Worm (Caenorhabditis elegans): ENCODE results near the gene tdo-2.

tdo-2 gene

DNA sequence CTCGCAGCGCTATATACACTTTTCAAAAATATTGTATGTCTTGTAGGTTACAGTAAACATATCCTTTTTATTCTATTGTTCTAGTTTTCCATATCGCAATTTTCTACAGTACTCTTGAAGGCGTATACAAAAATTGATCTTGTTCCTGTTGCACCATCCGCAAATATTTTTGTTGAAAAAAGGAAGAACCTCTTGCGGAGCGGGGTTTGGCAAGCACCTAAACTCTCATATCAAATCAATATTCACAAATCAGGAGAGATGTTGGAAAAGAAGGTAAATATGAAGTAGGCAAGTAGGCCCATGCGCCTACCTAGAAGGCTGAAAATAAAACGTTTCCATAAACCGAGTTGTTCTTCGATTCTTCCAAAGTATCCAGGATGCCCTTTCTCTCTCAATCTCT, 35.7 kb downstream of the tdo-2 start, which contains the start of gene C28H8.5:
Gene C28H8.5 (plus strand): TSS at position 301 of the 400 bp plus-strand sequence.
- no peak for TF ChIP-seq unc-62 (GFP tag; optimal IDR thresholded peaks at IDR 0.05)

DNA sequence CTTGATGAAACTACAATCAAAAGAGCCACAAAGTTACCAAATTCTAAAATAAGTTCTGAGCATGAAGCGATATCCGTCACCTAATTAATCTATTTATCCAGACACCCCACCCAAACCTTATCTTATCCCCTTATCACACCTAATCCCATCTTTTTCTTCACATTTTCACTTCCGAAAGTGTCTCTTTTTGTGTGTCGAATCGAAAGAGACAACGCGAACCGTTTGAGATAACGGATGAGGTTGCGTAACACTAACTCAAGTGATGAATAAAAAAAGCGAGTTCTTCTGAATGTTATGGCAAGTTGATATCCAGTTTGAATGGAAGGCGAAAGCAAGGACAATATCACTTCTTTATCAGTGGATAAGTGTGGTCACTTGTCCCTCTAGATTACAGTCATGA, 36.2 kb downstream of the tdo-2 start:
- no peak for TF ChIP-seq unc-62 (GFP tag; optimal IDR thresholded peaks at IDR 0.05)

DNA sequence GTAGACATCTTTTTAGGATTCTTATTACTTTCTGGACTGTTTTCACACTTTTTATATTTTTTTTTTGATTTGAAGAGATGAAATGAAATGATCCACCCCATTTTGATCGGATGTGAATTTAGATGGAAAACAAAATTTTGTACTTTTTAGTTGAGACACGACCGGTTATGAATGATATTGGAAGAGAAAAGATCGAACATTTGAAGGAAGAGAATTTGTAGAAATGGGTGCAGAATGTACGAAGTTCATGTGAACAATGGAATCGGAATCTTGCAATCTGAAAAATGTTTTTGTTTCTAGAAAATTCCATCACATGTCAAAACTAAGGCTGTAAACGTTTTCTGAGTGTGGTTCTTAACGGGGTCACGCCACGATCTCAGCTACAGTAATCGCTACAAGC, 36.9 kb downstream of the tdo-2 start, which contains the start of gene F01F1.14:
Gene F01F1.14 (minus strand): TSS at position 101 of the 400 bp plus-strand sequence.
- TF ChIP-seq unc-62 (GFP tag; optimal IDR thresholded peaks at IDR 0.05): no peak

DNA sequence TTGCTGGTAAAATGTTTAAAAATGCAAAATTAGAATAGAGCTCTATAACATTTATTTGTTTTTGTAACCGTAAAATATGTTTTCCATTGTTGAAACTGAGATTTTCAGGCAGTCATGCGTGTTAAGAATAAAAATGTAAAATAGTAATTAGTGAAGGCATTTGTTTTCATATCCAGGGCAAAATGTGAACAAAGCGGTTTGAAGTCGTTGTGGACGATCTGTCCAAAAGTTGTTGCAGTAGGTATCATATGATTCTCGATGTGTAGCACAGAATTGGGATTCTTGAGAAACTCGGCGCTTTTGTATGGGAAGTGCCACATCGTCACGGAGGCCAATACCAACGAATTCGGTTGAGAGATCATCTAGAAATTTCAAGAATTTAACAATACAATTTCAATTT, 37.5 kb downstream of the tdo-2 start:
- TF ChIP-seq unc-62 (GFP tag; optimal IDR thresholded peaks at IDR 0.05): no peak

DNA sequence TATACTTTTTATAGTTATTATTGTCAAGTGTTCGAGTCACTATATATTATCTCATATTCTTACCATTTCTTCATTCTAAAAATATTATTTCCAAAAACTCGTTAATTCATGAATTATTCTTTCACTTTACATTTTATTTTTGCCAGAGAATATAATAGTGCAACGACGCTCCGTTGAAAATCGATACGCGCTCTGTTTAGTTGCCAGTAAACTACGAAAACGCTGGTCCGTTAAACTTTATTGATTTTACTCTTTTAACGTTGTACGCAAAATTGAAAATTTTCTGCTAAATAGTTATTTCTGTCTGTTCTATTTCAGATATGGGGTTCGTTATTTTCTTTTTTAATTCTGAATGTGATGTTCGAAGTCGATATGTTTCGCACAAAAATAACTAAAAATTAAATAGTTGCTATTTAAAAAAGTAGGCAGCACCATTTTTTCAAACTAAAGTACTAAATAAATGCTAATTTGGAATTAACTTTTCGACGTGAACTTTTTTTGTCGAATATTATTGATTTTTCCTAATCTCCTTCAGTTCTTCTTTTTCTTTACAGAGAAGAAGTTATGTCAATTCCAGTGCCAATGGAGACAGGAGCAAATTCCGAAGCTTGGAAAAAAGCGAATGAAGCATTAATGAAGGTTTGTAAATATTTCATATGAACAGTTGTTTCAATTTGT, 40.3 kb downstream of the tdo-2 start, which contains the start of gene hpo-10:
Gene hpo-10 (plus strand): TSS at position 199 of the 678 bp plus-strand sequence.
- TF ChIP-seq unc-62 (GFP tag; optimal IDR thresholded peaks at IDR 0.05): no peak

DNA sequence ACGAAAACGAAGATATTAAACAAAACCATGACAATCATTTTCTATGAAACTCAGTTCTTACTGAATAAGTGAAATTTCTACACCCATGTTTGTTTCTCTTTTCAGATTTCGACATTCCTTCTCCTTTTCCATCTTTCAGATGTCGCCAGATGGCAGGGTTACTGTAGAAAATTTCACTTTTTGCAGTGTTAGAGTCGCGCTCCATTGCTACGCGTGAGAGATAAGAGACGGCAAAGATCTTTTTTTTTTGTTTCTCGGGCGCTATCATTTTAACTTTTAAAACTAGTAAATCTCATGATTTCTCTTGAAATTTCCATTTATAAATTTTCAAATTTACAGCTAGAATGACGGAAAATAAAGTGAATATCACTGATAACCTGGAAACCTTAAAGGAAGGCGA, 41.5 kb downstream of the tdo-2 start, which contains the start of the genes mig-21 and F01F1.2:
Gene mig-21 (minus strand): TSS at position 166 of the 400 bp plus-strand sequence.
Gene F01F1.2 (plus strand): TSS at position 340 of the 400 bp plus-strand sequence.
- TF ChIP-seq unc-62 (GFP tag; optimal IDR thresholded peaks at IDR 0.05): no peak

DNA sequence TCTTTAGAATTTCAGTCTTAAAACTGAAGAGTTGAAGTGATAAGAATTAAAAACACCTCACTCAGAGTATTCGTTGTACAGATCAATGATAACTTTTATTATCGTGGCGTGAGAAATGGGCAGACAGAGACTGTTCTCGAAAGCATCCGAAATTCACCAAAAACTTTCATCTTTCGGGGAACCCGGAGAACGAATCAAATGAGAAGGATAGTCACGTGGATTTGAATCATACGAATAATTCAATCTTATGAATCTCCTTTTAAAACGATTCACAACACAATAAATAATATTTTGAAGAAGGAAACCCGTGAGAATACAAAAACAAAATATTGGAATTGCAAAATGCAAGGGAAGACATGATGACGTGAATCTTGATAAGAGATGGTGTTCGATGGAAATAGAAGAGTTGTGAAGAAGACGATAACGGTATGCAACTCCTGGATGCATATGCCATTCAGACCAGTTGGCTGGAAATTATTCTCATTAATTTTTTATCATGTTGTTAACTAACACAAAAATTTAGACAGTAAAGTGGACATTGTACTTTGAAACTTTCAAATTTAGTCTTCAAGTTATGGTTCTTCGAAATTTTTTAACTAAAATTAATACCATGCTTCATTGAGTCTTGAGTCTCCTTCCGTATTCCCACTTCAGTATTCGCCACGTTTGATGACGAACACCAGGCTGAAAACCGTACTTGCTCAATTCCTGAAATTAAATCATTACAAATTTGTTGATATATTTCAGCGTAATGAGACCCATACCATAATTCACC, 42.7 kb downstream of the tdo-2 start:
- TF ChIP-seq unc-62 (GFP tag; optimal IDR thresholded peaks at IDR 0.05): no peak

DNA sequence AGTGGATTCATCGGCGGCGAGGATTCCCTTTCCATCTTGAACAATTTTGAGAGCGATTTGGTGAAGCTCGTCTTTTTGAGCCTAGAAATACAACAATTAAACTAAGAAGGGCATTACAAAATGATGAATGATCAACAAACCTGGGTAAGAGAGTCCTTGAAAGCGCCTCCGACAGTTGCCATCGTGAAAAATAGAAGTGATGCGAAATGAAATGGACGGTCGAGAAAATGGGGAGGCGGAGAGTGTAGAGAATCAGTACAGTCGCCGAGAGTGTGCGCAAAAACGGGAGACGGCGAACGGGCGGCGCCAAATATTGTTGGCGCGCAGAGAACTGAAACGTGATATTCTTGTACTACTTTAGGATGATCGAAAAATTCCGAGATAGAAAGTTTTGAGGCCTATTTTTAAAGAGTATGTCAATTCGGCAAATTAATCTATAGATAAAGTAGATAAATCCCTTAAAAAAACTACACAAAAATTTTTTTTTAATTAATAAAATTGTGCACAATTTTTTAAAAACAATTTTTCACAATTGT, 43.5 kb downstream of the tdo-2 start, which contains the start of gene aldo-2:
Gene aldo-2 (minus strand): TSS at position 486 of the 536 bp plus-strand sequence.
- TF ChIP-seq unc-62 (GFP tag; optimal IDR thresholded peaks at IDR 0.05): no peak

DNA sequence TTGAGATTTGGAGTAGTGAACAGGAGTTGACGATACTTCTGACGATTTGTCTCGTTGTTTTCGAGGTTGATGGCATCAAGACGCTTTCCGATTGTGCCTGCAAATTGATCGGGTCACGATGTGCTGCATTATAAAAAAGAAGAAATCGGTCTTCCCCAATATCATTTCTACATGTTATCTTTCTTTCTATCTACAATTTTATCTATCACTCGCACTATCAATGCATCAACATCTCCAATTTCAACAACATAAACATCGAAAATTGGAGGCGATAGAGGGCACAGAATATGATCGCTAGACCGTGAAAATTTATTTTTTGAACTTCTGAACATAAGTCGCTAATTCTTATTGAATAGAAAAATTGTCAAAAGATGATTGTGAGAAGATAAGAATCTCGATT, 44.0 kb downstream of the tdo-2 start:
- TF ChIP-seq unc-62 (GFP tag; optimal IDR thresholded peaks at IDR 0.05): no peak

DNA sequence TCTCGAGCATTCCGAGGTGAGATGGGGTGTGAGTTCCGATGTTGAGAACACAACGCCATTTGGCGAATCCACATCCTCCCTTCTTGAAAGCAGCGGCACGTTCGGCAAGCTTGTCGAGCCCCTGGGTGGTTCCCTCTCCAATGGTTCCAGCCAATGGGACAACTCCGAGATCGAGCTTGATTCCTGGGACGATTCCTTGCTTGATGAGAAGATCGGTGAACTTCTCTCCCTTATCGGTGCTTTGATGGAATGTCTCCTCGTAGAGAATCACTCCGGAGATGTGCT, 44.4 kb downstream of the tdo-2 start:
- TF ChIP-seq unc-62 (GFP tag; optimal IDR thresholded peaks at IDR 0.05): no peak

DNA sequence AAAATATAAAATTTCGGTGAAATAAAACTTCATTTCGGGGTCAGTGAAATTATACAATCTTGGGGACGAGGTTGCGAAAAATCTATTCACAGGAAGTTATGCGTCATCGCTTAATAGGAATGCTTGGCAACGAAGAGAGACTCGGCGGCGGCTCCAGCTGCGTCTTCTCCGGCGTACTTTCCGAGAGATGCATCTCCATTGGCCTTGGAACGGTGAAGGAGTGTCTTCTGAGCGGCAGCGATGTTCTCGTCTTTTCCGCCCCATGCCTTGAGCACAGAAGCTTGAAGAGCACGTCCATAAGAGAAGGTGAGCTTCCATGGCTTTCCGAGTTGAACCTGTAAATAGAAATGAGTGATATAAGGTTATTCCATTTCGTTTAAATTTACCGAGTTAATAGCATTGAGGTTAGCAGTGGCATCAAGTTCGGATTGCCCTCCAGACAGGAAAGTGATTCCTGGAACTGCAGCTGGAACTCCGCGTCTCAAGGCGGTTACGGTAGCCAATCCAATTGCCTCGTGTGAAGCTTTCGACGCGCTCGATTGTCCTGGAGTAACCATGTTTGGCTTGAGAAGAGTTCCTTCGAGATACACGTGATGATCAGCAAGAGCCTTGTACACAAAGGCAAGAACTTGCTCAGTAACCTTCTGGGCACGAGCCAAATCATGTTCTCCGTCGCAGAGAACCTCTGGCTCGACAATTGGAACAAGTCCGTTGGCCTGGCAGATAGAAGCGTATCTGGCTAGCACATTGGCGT, 44.9 kb downstream of the tdo-2 start:
- no peak for TF ChIP-seq unc-62 (GFP tag; optimal IDR thresholded peaks at IDR 0.05)

DNA sequence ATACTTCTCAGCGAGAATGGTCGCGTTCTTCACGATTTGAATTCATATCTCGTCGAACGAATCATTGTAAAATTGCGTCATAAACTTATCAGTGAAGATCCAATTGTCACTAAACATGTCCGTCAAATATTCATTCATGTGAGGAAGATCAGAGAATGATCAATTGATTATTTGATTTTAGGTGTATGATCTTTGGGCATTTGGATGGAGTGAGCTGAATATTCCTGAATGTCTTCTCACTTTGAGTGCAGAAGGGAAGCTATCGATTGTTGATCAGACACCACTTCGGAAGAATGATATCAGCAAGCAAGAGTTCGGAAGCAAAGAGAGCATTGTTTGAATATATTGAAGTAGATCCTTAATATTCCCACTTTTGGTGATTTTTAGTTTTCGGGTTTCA, 45.5 kb downstream of the tdo-2 start:
- no peak for TF ChIP-seq unc-62 (GFP tag; optimal IDR thresholded peaks at IDR 0.05)

DNA sequence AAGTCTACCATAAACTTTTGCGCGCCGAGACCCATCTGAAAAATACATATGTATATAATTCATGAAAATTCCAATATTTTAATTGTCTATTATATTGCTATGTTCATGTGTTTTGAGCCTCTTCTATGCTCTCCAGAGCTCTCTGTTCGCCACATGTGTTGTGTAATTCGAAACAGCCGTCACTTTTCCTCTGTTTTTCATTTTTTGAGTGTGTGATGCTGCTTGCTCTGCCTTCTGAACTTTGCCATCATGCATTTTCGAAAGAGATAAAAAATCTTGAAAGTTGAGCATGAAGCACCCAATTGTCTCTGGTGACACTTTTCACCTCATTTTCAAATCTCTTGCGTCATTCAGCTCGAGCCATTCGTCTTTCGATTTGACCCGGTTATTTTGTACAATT, 47.5 kb downstream of the tdo-2 start:
- no peak for TF ChIP-seq unc-62 (GFP tag; optimal IDR thresholded peaks at IDR 0.05)

DNA sequence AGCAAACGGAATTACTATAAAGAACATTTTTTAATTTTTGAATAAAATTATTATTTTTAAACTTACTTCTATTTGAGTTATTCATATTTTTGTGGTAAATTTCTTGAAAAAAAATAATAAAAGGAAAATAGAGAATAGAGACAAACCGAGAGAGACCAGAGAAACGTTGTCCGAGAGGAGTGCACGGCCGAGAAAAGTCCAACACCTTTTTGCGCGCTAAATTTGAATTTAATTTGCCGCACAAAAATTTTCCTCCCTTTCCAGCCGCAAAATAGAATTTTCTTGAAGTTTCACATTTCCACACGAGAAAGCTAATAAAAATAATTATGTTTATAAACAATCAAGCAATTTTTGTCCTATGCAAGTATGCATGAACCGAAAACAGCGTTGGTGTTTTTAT, 48.0 kb downstream of the tdo-2 start, which contains the start of the genes F01F1.11 and F01F1.3:
Gene F01F1.11 (minus strand): TSS at position 118 of the 400 bp plus-strand sequence.
Gene F01F1.3 (plus strand): TSS at position 179 of the 400 bp plus-strand sequence.
- no peak for TF ChIP-seq unc-62 (GFP tag; optimal IDR thresholded peaks at IDR 0.05)

DNA sequence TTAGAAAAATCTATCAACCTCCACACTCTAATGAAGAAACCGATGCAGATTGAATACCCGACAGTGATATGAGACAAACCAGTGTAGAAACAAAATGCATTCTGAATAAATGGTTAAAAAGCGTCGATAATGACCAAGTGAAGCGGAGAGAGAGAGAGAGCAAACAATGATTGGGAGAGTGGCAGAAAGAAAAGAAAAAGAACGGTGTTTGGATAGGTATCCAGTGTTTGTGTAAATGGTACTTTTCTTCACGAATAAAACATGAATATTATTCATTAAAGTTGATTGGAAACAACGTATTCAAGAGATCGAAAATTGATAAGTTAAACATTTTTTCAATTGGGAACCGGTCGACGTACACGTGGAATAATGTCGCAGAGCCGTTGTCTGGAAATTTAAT, 50.3 kb downstream of the tdo-2 start, which contains the start of gene F01F1.15:
Gene F01F1.15 (minus strand): TSS at position 101 of the 400 bp plus-strand sequence.
- no peak for TF ChIP-seq unc-62 (GFP tag; optimal IDR thresholded peaks at IDR 0.05)

DNA sequence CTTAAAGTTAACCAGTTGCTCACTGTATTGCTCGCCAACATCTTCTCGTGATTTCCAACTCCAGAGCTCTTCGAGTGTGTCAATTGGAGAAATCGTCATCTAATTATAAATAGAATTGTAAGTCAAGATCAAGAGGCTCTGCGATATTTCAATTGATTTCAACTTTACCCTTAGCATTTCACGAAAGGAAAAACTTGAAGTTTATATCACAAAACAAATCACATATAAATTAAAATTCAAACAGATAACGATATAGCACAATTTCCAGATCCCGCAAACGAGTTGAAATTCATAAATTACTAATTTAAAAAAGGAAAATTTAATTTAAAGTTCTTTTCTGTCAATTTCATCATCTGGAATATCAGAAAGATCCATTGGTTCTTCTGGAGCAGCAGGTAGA, 51.4 kb downstream of the tdo-2 start, which contains the start of gene eng-1:
Gene eng-1 (minus strand): TSS at position 101 of the 400 bp plus-strand sequence.
- no peak for TF ChIP-seq unc-62 (GFP tag; optimal IDR thresholded peaks at IDR 0.05)

Data from whole organism, dauer.